Fruit fly (Drosophila melanogaster) whole organism, embryonic: ENCODE data around the gene schlank.

Source experiments
- ATbp ChIP-seq: fragments of 200-800 bp; sonication (Bioruptor generic); optimal IDR thresholded peaks from 2 replicates; lab custom pipeline; 2017; ENCODE audit warnings: missing biosample characterization, mild to moderate bottlenecking, missing genetic modification characterization, missing genetic modification reagents
- B-H2 ChIP-seq: fragments of 200-800 bp; sonication (Bioruptor generic); optimal IDR thresholded peaks from 2 replicates; lab custom pipeline; 2018; ENCODE audit warnings: missing biosample characterization, mild to moderate bottlenecking, missing genetic modification characterization
- CG11093 ChIP-seq: fragments of 200-800 bp; sonication (Bioruptor generic); IDR thresholded peaks from 3 replicates; pipeline ENCODE4 v1.3.6; 2022; ENCODE audit warnings: missing biosample characterization, missing genetic modification characterization
- CG11398 ChIP-seq: fragments of 200-800 bp; sonication (Bioruptor generic); optimal IDR thresholded peaks from 2 replicates; lab custom pipeline; 2016; ENCODE audit warnings: missing biosample characterization, missing genetic modification characterization
- CG11560 ChIP-seq: fragments of 200-800 bp; sonication (Bioruptor generic); IDR thresholded peaks from 3 replicates; pipeline ENCODE4 v1.3.6; 2022; ENCODE audit warnings: missing biosample characterization, missing genetic modification characterization
- CG12299 ChIP-seq: fragments of 200-800 bp; sonication (Bioruptor generic); optimal IDR thresholded peaks from 2 replicates; lab custom pipeline; 2018; ENCODE audit warnings: missing biosample characterization, mild to moderate bottlenecking, missing genetic modification characterization
- CG13424 ChIP-seq: fragments of 200-800 bp; sonication (Bioruptor generic); optimal IDR thresholded peaks from 2 replicates; lab custom pipeline; 2019; ENCODE audit warnings: missing biosample characterization, mild to moderate bottlenecking, missing genetic modification characterization, moderate library complexity
- CG14441 ChIP-seq: fragments of 200-800 bp; sonication (Bioruptor generic); IDR thresholded peaks from 2 replicates; pipeline ENCODE4 v1.3.6; 2022; ENCODE audit warnings: missing biosample characterization, missing genetic modification characterization
- CG17568 ChIP-seq: fragments of 200-800 bp; sonication (Bioruptor generic); optimal IDR thresholded peaks from 2 replicates; lab custom pipeline; 2018; ENCODE audit warnings: missing biosample characterization, mild to moderate bottlenecking, missing genetic modification characterization, moderate library complexity
- CG17612 ChIP-seq: fragments of 200-800 bp; sonication (Bioruptor generic); IDR thresholded peaks from 2 replicates; pipeline ENCODE4 v1.3.6; 2022; ENCODE audit warnings: missing biosample characterization, missing genetic modification characterization
- CG2120 ChIP-seq: fragments of 200-800 bp; sonication (Bioruptor generic); optimal IDR thresholded peaks from 3 replicates; lab custom pipeline; 2016; ENCODE audit warnings: missing biosample characterization, missing genetic modification characterization
- CG2678 ChIP-seq: fragments of 200-800 bp; sonication (Bioruptor generic); optimal IDR thresholded peaks from 3 replicates; lab custom pipeline; 2019; ENCODE audit warnings: missing biosample characterization, mild to moderate bottlenecking, missing genetic modification characterization, moderate library complexity
- CG2875 ChIP-seq: fragments of 200-800 bp; sonication (Bioruptor generic); optimal IDR thresholded peaks from 2 replicates; lab custom pipeline; 2017; ENCODE audit warnings: missing biosample characterization, mild to moderate bottlenecking, missing genetic modification characterization, missing genetic modification reagents
- CG31388 ChIP-seq: fragments of 200-800 bp; sonication (Bioruptor generic); optimal IDR thresholded peaks from 2 replicates; lab custom pipeline; 2016; ENCODE audit warnings: missing biosample characterization, missing genetic modification characterization
- CG33213 ChIP-seq: fragments of 200-800 bp; sonication (Bioruptor generic); optimal IDR thresholded peaks from 3 replicates; lab custom pipeline; 2016; ENCODE audit warnings: missing biosample characterization, missing genetic modification characterization
- CG4404 ChIP-seq: fragments of 200-800 bp; sonication (Bioruptor generic); IDR thresholded peaks from 2 replicates; pipeline ENCODE4 v1.3.6; 2022; ENCODE audit warnings: missing biosample characterization, missing genetic modification characterization
- CG6654 ChIP-seq: fragments of 200-800 bp; sonication (Bioruptor generic); optimal IDR thresholded peaks from 2 replicates; lab custom pipeline; 2017; ENCODE audit warnings: missing biosample characterization, mild to moderate bottlenecking, missing genetic modification characterization
- CG6683 ChIP-seq: fragments of 200-800 bp; sonication (Bioruptor generic); optimal IDR thresholded peaks from 2 replicates; lab custom pipeline; 2017; ENCODE audit warnings: missing biosample characterization, mild to moderate bottlenecking, missing genetic modification characterization, missing genetic modification reagents
- CG7357 ChIP-seq: fragments of 200-800 bp; sonication (Bioruptor generic); IDR thresholded peaks from 3 replicates; pipeline ENCODE4 v1.3.6; 2022; ENCODE audit warnings: missing biosample characterization, missing genetic modification characterization
- CG7556 ChIP-seq: fragments of 200-800 bp; sonication (Bioruptor generic); optimal IDR thresholded peaks from 2 replicates; lab custom pipeline; 2017; ENCODE audit warnings: missing biosample characterization, mild to moderate bottlenecking, missing genetic modification characterization
- CG8765 ChIP-seq: fragments of 200-800 bp; sonication (Bioruptor generic); IDR thresholded peaks from 2 replicates; pipeline ENCODE4 v1.3.6; 2022; ENCODE audit warnings: missing biosample characterization, missing genetic modification characterization
- CG9817 ChIP-seq: fragments of 200-800 bp; sonication (Bioruptor generic); optimal IDR thresholded peaks from 2 replicates; lab custom pipeline; 2018; ENCODE audit warnings: missing biosample characterization, mild to moderate bottlenecking, missing genetic modification characterization, moderate library complexity
- E2f1 ChIP-seq: fragments of 200-800 bp; sonication (Bioruptor generic); IDR thresholded peaks from 2 replicates; pipeline ENCODE4 v1.3.6; 2022; ENCODE audit warnings: missing biosample characterization, missing genetic modification characterization
- Fer1 ChIP-seq: fragments of 200-800 bp; sonication (Bioruptor generic); optimal IDR thresholded peaks from 2 replicates; lab custom pipeline; 2017; ENCODE audit warnings: missing biosample characterization, mild to moderate bottlenecking, missing genetic modification characterization
- Gug ChIP-seq: fragments of 200-800 bp; sonication (Bioruptor generic); IDR thresholded peaks from 4 replicates; pipeline ENCODE4 v1.3.6; 2022; ENCODE audit warnings: missing biosample characterization, missing genetic modification characterization
- Hey ChIP-seq: fragments of 200-800 bp; sonication (Bioruptor generic); optimal IDR thresholded peaks from 3 replicates; lab custom pipeline; 2018; ENCODE audit warnings: missing biosample characterization, mild to moderate bottlenecking, missing genetic modification characterization
- HmgZ ChIP-seq: fragments of 200-800 bp; sonication (Bioruptor generic); optimal IDR thresholded peaks from 2 replicates; lab custom pipeline; 2018; ENCODE audit warnings: missing biosample characterization, mild to moderate bottlenecking, missing genetic modification characterization
- Meics ChIP-seq: fragments of 200-800 bp; sonication (Bioruptor generic); optimal IDR thresholded peaks from 2 replicates; lab custom pipeline; 2017; ENCODE audit warnings: missing biosample characterization, mild to moderate bottlenecking, missing genetic modification characterization
- NC2β ChIP-seq: fragments of 200-800 bp; sonication (Bioruptor generic); optimal IDR thresholded peaks from 2 replicates; lab custom pipeline; 2016; ENCODE audit warnings: missing biosample characterization, missing genetic modification characterization
- Optix ChIP-seq: fragments of 200-800 bp; sonication (Bioruptor generic); IDR thresholded peaks from 3 replicates; pipeline ENCODE4 v1.3.6; 2022; ENCODE audit warnings: missing biosample characterization, missing genetic modification characterization
- Side ChIP-seq: fragments of 200-800 bp; sonication (Bioruptor generic); optimal IDR thresholded peaks from 2 replicates; lab custom pipeline; 2016; ENCODE audit warnings: missing biosample characterization, missing genetic modification characterization
- Six4 ChIP-seq: fragments of 200-800 bp; sonication (Bioruptor generic); optimal IDR thresholded peaks from 2 replicates; lab custom pipeline; 2016; ENCODE audit warnings: missing biosample characterization, missing genetic modification characterization
- Stat92E ChIP-seq, 3 experiments: fragments of >200 bp in 2 of 3; fragments of 200-800 bp in 1 of 3; sonication (Bioruptor generic) in 1 of 3; optimal IDR thresholded peaks; 2 replicates each; lab custom pipeline; 2017 to 2019; ENCODE audit warnings: missing biosample characterization in 3 of 3, missing genetic modification characterization in 3 of 3, mild to moderate bottlenecking in 1 of 3, moderate library complexity in 1 of 3
- ash1 ChIP-seq: fragments of 200-800 bp; sonication (Bioruptor generic); optimal IDR thresholded peaks from 2 replicates; lab custom pipeline; 2018; ENCODE audit warnings: missing biosample characterization, mild to moderate bottlenecking, missing genetic modification characterization
- caup ChIP-seq: fragments of 200-800 bp; sonication (Bioruptor generic); optimal IDR thresholded peaks from 3 replicates; lab custom pipeline; 2017; ENCODE audit warnings: missing biosample characterization, mild to moderate bottlenecking, missing genetic modification characterization, moderate library complexity; ENCODE audit not compliant: severe bottlenecking
- chm ChIP-seq: fragments of 200-800 bp; sonication (Bioruptor generic); IDR thresholded peaks from 2 replicates; pipeline ENCODE4 v1.3.6; 2022; ENCODE audit warnings: missing biosample characterization, missing genetic modification characterization
- ci ChIP-seq: fragments of 200-800 bp; sonication (Bioruptor generic); IDR thresholded peaks from 3 replicates; pipeline ENCODE4 v1.3.6; 2022; ENCODE audit warnings: missing biosample characterization, missing genetic modification characterization
- cwo ChIP-seq: fragments of 200-800 bp; sonication (Bioruptor generic); optimal IDR thresholded peaks from 3 replicates; lab custom pipeline; 2017; ENCODE audit warnings: missing biosample characterization, missing genetic modification characterization, mild to moderate bottlenecking, moderate library complexity, missing genetic modification reagents
- gfzf ChIP-seq: fragments of 200-800 bp; sonication (Bioruptor generic); optimal IDR thresholded peaks from 2 replicates; lab custom pipeline; 2016; ENCODE audit warnings: missing biosample characterization, mild to moderate bottlenecking, missing genetic modification characterization, moderate library complexity
- gro ChIP-seq: fragments of 200-800 bp; sonication (Bioruptor generic); optimal IDR thresholded peaks from 2 replicates; lab custom pipeline; 2016; ENCODE audit warnings: missing biosample characterization, missing genetic modification characterization
- gt ChIP-seq: fragments of 200-800 bp; sonication (Bioruptor generic); IDR thresholded peaks from 2 replicates; pipeline ENCODE4 v1.3.6; 2022; ENCODE audit warnings: missing biosample characterization, missing genetic modification characterization
- h ChIP-seq: fragments of >200 bp; optimal IDR thresholded peaks from 2 replicates; lab custom pipeline; 2017
- hbn ChIP-seq: fragments of 200-800 bp; sonication (Bioruptor generic); IDR thresholded peaks from 2 replicates; pipeline ENCODE4 v1.3.6; 2022; ENCODE audit warnings: missing biosample characterization, missing genetic modification characterization; ENCODE audit not compliant: partially characterized antibody
- lmd ChIP-seq: fragments of 200-800 bp; sonication (Bioruptor generic); IDR thresholded peaks from 2 replicates; pipeline ENCODE4 v1.3.6; 2022; ENCODE audit warnings: missing biosample characterization, missing genetic modification characterization
- oc ChIP-seq: fragments of 200-800 bp; sonication (Bioruptor generic); optimal IDR thresholded peaks from 2 replicates; lab custom pipeline; 2018; ENCODE audit warnings: missing biosample characterization, mild to moderate bottlenecking, missing genetic modification characterization, moderate library complexity
- pan ChIP-seq, 4 experiments: fragments of >200 bp in 3 of 4; fragments of 200-800 bp in 1 of 4; sonication (Bioruptor generic) in 1 of 4; optimal IDR thresholded peaks in 3 of 4; IDR thresholded peaks in 1 of 4; 2 replicates each; pipeline versions ENCODE4 v1.3.6 to Lab custom; 2017 to 2022; ENCODE audit warnings: missing biosample characterization in 2 of 4, missing genetic modification characterization in 2 of 4, mixed read lengths in 1 of 4
- scrt ChIP-seq: fragments of 200-800 bp; sonication (Bioruptor generic); optimal IDR thresholded peaks from 2 replicates; lab custom pipeline; 2018; ENCODE audit warnings: missing biosample characterization, mild to moderate bottlenecking, missing genetic modification characterization, moderate library complexity
- slp2 ChIP-seq: fragments of 200-800 bp; sonication (Bioruptor generic); optimal IDR thresholded peaks from 2 replicates; lab custom pipeline; 2016; ENCODE audit warnings: missing biosample characterization, missing genetic modification characterization
- tll ChIP-seq, 2 experiments: fragments of 200-800 bp in 1 of 2; fragments of >200 bp in 1 of 2; sonication (Bioruptor generic) in 1 of 2; optimal IDR thresholded peaks; 2 replicates each; lab custom pipeline; 2017 to 2019; ENCODE audit warnings: missing biosample characterization in 2 of 2, missing genetic modification characterization in 2 of 2, mild to moderate bottlenecking in 1 of 2, moderate library complexity in 1 of 2

Gene schlank

dm6 chrX:6295129-6295539 lies 28.1 kb upstream of the schlank start, which contains the start of the genes CG15891 and CG3815 (continued):
- TF ChIP-seq CG9817 (tag; lab: Kevin White, UChicago): peak; percentile 63
- no peak for TF ChIP-seq CG6683 (GFP tag; lab: Kevin White, UChicago)
- TF ChIP-seq pan (optimal IDR thresholded peaks at IDR 0.05; lab: Kevin White, UChicago): no peak
- TF ChIP-seq pan (GFP tag; optimal IDR thresholded peaks at IDR 0.05 in 1 of 2, IDR thresholded peaks at IDR 0.05 in 1 of 2): peak in 1 of 2 experiments; percentile 7
- TF ChIP-seq CG17568 (GFP tag; lab: Kevin White, UChicago): no peak
- TF ChIP-seq tll (GFP tag; optimal IDR thresholded peaks at IDR 0.05; lab: Kevin White, UChicago): peak; percentile 24 to 36
- no peak for TF ChIP-seq scrt (GFP tag; lab: Kevin White, UChicago)
- TF ChIP-seq Stat92E (GFP tag; optimal IDR thresholded peaks at IDR 0.05; lab: Kevin White, UChicago): no peak
- TF ChIP-seq caup (GFP tag; lab: Kevin White, UChicago): no peak
- no peak for TF ChIP-seq CG31388 (GFP tag; lab: Kevin White, UChicago)
- peak; percentile 71 for TF ChIP-seq lmd
- TF ChIP-seq CG11093 (GFP tag; lab: Robert Waterston, UW): 0 out of 3 replicates have a peak, but pooled peaks have one; percentile 39
- no peak for TF ChIP-seq ash1 (GFP tag; lab: Kevin White, UChicago)
- no peak for TF ChIP-seq chm (GFP tag; lab: Robert Waterston, UW)
- no peak for TF ChIP-seq Optix (GFP tag; lab: Robert Waterston, UW)
- peak; percentile 73 for TF ChIP-seq CG2120 (GFP tag; lab: Kevin White, UChicago)
- no peak for TF ChIP-seq cwo (GFP tag; lab: Kevin White, UChicago)
- TF ChIP-seq NC2β: no peak
- TF ChIP-seq Six4 (GFP tag; lab: Kevin White, UChicago): no peak
- peak; percentile 64 for TF ChIP-seq gfzf (GFP tag; lab: Kevin White, UChicago)
- peak; percentile 18 for TF ChIP-seq gro (GFP tag; lab: Kevin White, UChicago)
- TF ChIP-seq HmgZ: peak; percentile 84
- TF ChIP-seq CG11398: no peak
- TF ChIP-seq CG6654 (GFP tag; lab: Kevin White, UChicago): no peak
- TF ChIP-seq h (lab: Kevin White, UChicago): no peak
- no peak for TF ChIP-seq Hey (tag; lab: Kevin White, UChicago)
- TF ChIP-seq CG7556 (GFP tag; lab: Kevin White, UChicago): peak; percentile 42
- peak; percentile 48; the same call in 1 of the 2 replicates for TF ChIP-seq CG14441 (GFP tag; lab: Robert Waterston, UW)
- TF ChIP-seq Side: peak; percentile 26
- 0 out of 2 replicates have a peak, but pooled peaks have one; percentile 27 for TF ChIP-seq CG8765
- TF ChIP-seq oc (tag; lab: Kevin White, UChicago): no peak
- no peak for TF ChIP-seq ATbp (GFP tag; lab: Kevin White, UChicago)
- no peak for TF ChIP-seq CG2678 (tag; lab: Kevin White, UChicago)
- TF ChIP-seq Fer1: peak; percentile 67
- TF ChIP-seq CG12299 (tag; lab: Kevin White, UChicago): peak; percentile 23
- peak; percentile 54; the same call in 1 of the 2 replicates for TF ChIP-seq CG4404 (GFP tag; lab: Robert Waterston, UW)
- no peak for TF ChIP-seq Meics (GFP tag; lab: Kevin White, UChicago)
- peak; percentile 16 for TF ChIP-seq CG33213
- TF ChIP-seq ci (GFP tag; lab: Robert Waterston, UW): 0 out of 3 replicates have a peak, but pooled peaks have one; percentile 40
- peak; percentile 35; the same call in 2 of the 4 replicates for TF ChIP-seq Gug (GFP tag; lab: Robert Waterston, UW)
- TF ChIP-seq hbn (GFP tag; lab: Robert Waterston, UW): no peak; the same call in 1 of the 2 replicates
- peak; percentile 62; the same call in 2 of the 3 replicates for TF ChIP-seq CG7357
- TF ChIP-seq CG17612: no peak
- 0 out of 2 replicates have a peak, but pooled peaks have one; percentile 12 for TF ChIP-seq E2f1 (GFP tag; lab: Robert Waterston, UW)
- no peak for TF ChIP-seq CG2875 (GFP tag; lab: Kevin White, UChicago)
- TF ChIP-seq gt (GFP tag; lab: Robert Waterston, UW): 0 out of 2 replicates have a peak, but pooled peaks have one; percentile 13
- TF ChIP-seq B-H2 (GFP tag; lab: Kevin White, UChicago): no peak
- TF ChIP-seq slp2 (GFP tag; lab: Kevin White, UChicago): peak; percentile 16
- no peak for TF ChIP-seq CG11560
- TF ChIP-seq CG13424 (tag; lab: Kevin White, UChicago): peak; percentile 70
